Worm (Caenorhabditis elegans): ENCODE measurements around the gene F34D10.3.
A peak's percentile ranks its signal among the peaks of the same experiment; 100 is the strongest.

F34D10.3 gene

DNA sequence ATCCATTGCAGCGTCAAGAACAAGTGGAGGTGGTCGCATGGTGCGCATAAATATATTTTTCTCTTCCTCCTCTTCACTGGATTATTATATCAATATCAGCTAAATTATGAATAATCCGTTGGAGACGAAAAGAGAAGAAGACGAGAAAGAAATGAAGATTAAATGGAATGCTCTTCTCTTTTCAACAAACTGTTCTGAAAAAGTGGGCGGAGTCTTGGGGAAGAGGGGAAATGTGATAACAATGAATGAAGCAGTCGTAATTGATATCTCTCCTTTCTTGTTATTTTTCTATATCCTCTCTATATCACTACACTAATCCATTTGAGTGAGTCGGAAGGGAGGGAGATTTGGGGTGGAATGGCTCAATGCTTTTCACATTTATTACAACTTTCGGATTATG is 25.3 kb downstream of the F34D10.3 start, which contains the start of gene arcp-1:
TSS of gene arcp-1 (minus strand) at position 101 of the 400 bp plus-strand sequence.
- TF ChIP-seq pax-3 (tag; optimal IDR thresholded peaks at IDR 0.05) (peak; percentile 12), fkh-8 (tag; optimal IDR thresholded peaks at IDR 0.05) (peak; percentile 21), nhr-20 (tag; optimal IDR thresholded peaks at IDR 0.05) (no peak), dsc-1 (tag; optimal IDR thresholded peaks at IDR 0.05) (peak; percentile 72)

DNA sequence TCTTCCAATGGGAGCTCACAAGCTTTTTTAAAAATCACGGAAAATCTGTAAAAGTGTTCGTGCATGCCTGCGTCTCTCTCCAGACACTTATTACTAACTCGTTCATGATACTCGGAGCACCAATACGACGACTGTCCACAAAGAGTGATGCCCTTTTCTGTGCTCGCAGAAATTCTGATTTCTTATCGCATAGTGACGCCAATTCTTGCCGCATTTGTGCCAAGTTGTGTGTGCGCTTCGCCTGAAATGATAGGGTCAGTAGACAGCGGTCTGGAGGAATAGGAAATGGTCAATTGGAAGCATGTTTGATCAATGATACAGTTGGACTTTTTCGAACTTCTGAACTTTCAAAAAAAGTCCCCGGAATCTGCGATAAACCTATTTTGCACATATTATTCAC is 30.0 kb downstream of the F34D10.3 start:
- TF ChIP-seq efl-1 (optimal IDR thresholded peaks at IDR 0.05): no peak
- TF ChIP-seq efl-1 (GFP tag; optimal IDR thresholded peaks at IDR 0.05 in 1 of 2): peak in 1 of 2 experiments; percentile 67
- TF ChIP-seq ceh-8 (GFP tag; optimal IDR thresholded peaks at IDR 0.05): no peak
- no peak for TF ChIP-seq elt-3 (tag; optimal IDR thresholded peaks at IDR 0.05)
- TF ChIP-seq F16B12.6 (tag; optimal IDR thresholded peaks at IDR 0.05): no peak
- no peak for TF ChIP-seq nhr-47 (tag; optimal IDR thresholded peaks at IDR 0.05)
- TF ChIP-seq lin-35 (GFP tag; optimal IDR thresholded peaks at IDR 0.05): peak in 1 of 2 experiments; percentile 27
- peak; percentile 24 for TF ChIP-seq elt-2 (tag; optimal IDR thresholded peaks at IDR 0.05)

DNA sequence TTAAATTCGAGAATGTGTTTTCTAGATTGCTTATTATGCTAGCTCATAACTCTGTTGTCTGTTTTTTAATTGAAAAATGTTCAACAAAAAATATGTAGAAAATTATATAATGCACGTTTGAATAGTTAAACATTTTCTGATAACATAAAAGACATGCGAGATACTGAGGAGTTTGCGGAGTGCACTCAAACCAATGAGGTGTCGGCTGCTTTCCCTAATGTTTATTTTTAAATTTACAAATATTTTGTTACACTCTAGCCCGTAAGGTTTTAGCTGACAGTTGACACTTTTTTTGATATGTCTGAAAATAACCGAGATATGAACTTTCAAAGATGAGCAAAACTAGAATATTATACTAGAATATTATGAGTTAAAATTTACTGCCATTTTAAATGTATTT is 30.5 kb downstream of the F34D10.3 start:
- TF ChIP-seq zag-1 (tag; optimal IDR thresholded peaks at IDR 0.05) (no peak), snpc-4 (tag; optimal IDR thresholded peaks at IDR 0.05) (peak; percentile 0)

DNA sequence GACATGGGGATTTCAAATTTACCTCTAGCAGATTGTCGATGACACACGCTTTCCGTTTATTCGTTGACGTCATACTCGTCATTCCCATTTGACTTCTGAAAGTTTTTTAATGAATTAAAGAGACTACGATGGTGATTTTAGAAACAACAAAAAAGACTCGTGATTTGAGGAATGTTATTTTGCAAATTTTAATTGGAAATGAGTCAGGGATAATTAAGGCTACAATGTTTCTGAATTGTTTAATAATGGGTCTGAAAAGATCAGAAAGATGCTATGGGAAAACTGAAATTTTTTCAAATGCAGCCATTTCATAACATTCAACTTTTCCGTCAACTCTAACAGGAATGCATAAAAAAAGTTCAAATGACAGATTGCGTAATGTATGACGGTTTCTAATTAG is 31.4 kb downstream of the F34D10.3 start, which contains the start of gene C44F1.1:
TSS of gene C44F1.1 (minus strand) at position 101 of the 400 bp plus-strand sequence.
- TF ChIP-seq fkh-8 (tag; optimal IDR thresholded peaks at IDR 0.05) (peak; percentile 14), snpc-4 (tag; optimal IDR thresholded peaks at IDR 0.05) (no peak), nhr-71 (tag; optimal IDR thresholded peaks at IDR 0.05) (peak; percentile 33), ceh-8 (GFP tag; optimal IDR thresholded peaks at IDR 0.05) (peak; percentile 88)

DNA sequence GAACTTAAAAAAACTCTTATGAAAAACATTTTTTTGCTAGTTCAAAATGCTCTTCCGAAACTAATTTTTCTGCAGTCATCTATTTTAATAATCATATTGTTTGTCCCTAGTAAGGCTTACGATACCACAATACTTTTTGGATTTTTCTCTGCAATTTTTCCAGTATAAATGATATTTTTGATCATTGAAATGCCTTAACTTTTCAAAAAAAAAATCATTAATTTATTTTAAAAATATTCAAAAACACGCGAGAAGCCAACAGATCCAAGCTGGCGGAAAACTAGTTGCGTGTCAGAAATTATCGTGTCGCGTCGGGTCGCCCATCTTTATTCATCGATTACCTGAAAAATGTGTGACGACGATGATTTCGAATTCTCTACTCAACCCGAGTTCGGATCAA is 34.1 kb downstream of the F34D10.3 start, which contains the start of gene gmeb-3:
TSS of gene gmeb-3 (plus strand) at position 301 of the 400 bp plus-strand sequence.
- TF ChIP-seq snu-23 (GFP tag; optimal IDR thresholded peaks at IDR 0.05) (no peak), nhr-77 (tag; optimal IDR thresholded peaks at IDR 0.05) (no peak), nhr-76 (tag; optimal IDR thresholded peaks at IDR 0.05) (no peak), ceh-88 (GFP tag; IDR thresholded peaks at IDR 0.05) (no peak), fkh-8 (tag; optimal IDR thresholded peaks at IDR 0.05) (no peak), tlp-1 (tag; optimal IDR thresholded peaks at IDR 0.05) (no peak), nhr-11 (tag; optimal IDR thresholded peaks at IDR 0.05) (no peak), lin-35 (GFP tag; optimal IDR thresholded peaks at IDR 0.05) (no peak), nhr-84 (tag; optimal IDR thresholded peaks at IDR 0.05) (no peak), unc-86 (tag; optimal IDR thresholded peaks at IDR 0.05) (no peak), mep-1 (tag; optimal IDR thresholded peaks at IDR 0.05) (no peak), ztf-4 (tag; optimal IDR thresholded peaks at IDR 0.05) (no peak), grh-1 (GFP tag; IDR thresholded peaks at IDR 0.05) (no peak), blmp-1 (tag; optimal IDR thresholded peaks at IDR 0.05) (no peak), ceh-82 (tag; optimal IDR thresholded peaks at IDR 0.05) (no peak), alr-1 (tag; optimal IDR thresholded peaks at IDR 0.05; ENCODE audit: borderline replicate concordance) (no peak), egl-27 (tag; optimal IDR thresholded peaks at IDR 0.05) (no peak), skn-1 (tag; optimal IDR thresholded peaks at IDR 0.05) (no peak), ama-1 (optimal IDR thresholded peaks at IDR 0.05) (no peak), mdl-1 (tag; optimal IDR thresholded peaks at IDR 0.05) (no peak)

DNA sequence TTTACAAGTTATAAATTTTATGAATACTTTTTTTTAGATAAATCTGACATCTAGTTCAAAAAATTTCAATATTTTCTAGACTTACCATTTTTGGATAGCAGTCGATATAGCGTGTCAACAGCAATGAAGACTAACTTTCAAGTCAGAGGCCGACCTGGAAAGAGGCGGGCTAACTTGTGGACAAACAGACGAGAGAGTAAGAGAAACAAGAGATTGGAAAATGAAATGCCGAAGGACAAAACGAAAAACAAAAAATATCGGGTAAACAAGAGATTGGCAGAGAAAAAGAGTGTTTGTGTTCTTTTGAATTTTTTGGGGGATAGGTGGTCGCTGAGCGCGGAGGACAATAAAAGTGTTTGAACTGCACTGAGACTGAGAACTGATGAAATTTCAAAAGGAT is 39.1 kb downstream of the F34D10.3 start, which contains the start of gene lec-4:
TSS of gene lec-4 (minus strand) at position 154 of the 400 bp plus-strand sequence.
- TF ChIP-seq egl-13 (tag; optimal IDR thresholded peaks at IDR 0.05): no peak
- TF ChIP-seq ceh-90 (tag; optimal IDR thresholded peaks at IDR 0.05): no peak
- TF ChIP-seq nhr-47 (tag; optimal IDR thresholded peaks at IDR 0.05): peak; percentile 42
- TF ChIP-seq elt-2 (tag; optimal IDR thresholded peaks at IDR 0.05): no peak
- TF ChIP-seq unc-86 (tag; optimal IDR thresholded peaks at IDR 0.05): no peak
- peak; percentile 52 for TF ChIP-seq unc-130 (tag; optimal IDR thresholded peaks at IDR 0.05)
- TF ChIP-seq egl-27 (tag; optimal IDR thresholded peaks at IDR 0.05): peak; percentile 21 to 28
- no peak for TF ChIP-seq ama-1 (optimal IDR thresholded peaks at IDR 0.05)
- no peak for TF ChIP-seq efl-3 (GFP tag; optimal IDR thresholded peaks at IDR 0.05)
- TF ChIP-seq isw-1 (GFP tag; IDR thresholded peaks at IDR 0.05): no peak
- TF ChIP-seq dsc-1 (tag; optimal IDR thresholded peaks at IDR 0.05): no peak
- TF ChIP-seq nhr-71 (tag; optimal IDR thresholded peaks at IDR 0.05): peak; percentile 47
- TF ChIP-seq pag-3 (tag; optimal IDR thresholded peaks at IDR 0.05; ENCODE audit: borderline replicate concordance, insufficient read depth): no peak
- peak in 1 of 3 experiments; percentile 28 for TF ChIP-seq ceh-82 (tag; optimal IDR thresholded peaks at IDR 0.05)
- peak; percentile 35 for TF ChIP-seq fos-1 (tag; optimal IDR thresholded peaks at IDR 0.05)
- no peak for TF ChIP-seq pqm-1 (tag; optimal IDR thresholded peaks at IDR 0.05)
- peak; percentile 22 for TF ChIP-seq xbp-1 (tag; optimal IDR thresholded peaks at IDR 0.05)
- no peak for TF ChIP-seq nhr-90 (tag; optimal IDR thresholded peaks at IDR 0.05; ENCODE audit: poor library complexity)
- TF ChIP-seq fkh-10 (GFP tag; optimal IDR thresholded peaks at IDR 0.05): no peak

Measured in whole organism, L1 larva.